Fruit fly (Drosophila melanogaster): ENCODE measurements around the gene CG42740.

dm6 chr3R:30450224-30450623, 27.5 kb upstream of the CG42740 start:
- TF ChIP-seq CG9797 (GFP tag; optimal IDR thresholded peaks at IDR 0.05) (no peak), CG4328 (GFP tag; optimal IDR thresholded peaks at IDR 0.05) (peak; percentile 82), CG30020 (tag; optimal IDR thresholded peaks at IDR 0.05) (no peak), eve (GFP tag; optimal IDR thresholded peaks at IDR 0.05) (no peak), CG4617 (GFP tag; optimal IDR thresholded peaks at IDR 0.05; ENCODE audit: borderline replicate concordance) (peak; percentile 22), nerfin-2 (GFP tag; IDR thresholded peaks at IDR 0.05; ENCODE audit: partially characterized antibody) (no peak), sima (GFP tag; optimal IDR thresholded peaks at IDR 0.05) (no peak), CG3065 (GFP tag; optimal IDR thresholded peaks at IDR 0.05) (peak; percentile 59), CG6175 (GFP tag; IDR thresholded peaks at IDR 0.05) (peak; percentile 46; the same call in 1 of the 3 replicates), CTCF (GFP tag; optimal IDR thresholded peaks at IDR 0.05) (peak; percentile 52), CG14667 (GFP tag; IDR thresholded peaks at IDR 0.05) (no peak), insv (GFP tag; optimal IDR thresholded peaks at IDR 0.05) (no peak), CG18599 (GFP tag; optimal IDR thresholded peaks at IDR 0.05) (peak; percentile 83)

Measured in whole organism, embryonic.